Worm (Caenorhabditis elegans): ENCODE measurements around the gene snf-11.

Gene snf-11

ce11 chrV:11344112-11344511, 35.9 kb upstream of the snf-11 start:
- TF ChIP-seq ztf-28 (GFP tag; IDR thresholded peaks at IDR 0.05) (no peak), ceh-91 (GFP tag; IDR thresholded peaks at IDR 0.05) (no peak), F55B11.4 (tag; optimal IDR thresholded peaks at IDR 0.05; ENCODE audit: borderline replicate concordance, insufficient read depth) (no peak), nfya-1 (tag; optimal IDR thresholded peaks at IDR 0.05; ENCODE audit: borderline replicate concordance, insufficient read depth) (no peak), dpff-1 (tag; optimal IDR thresholded peaks at IDR 0.05) (no peak), mcd-1 (GFP tag; IDR thresholded peaks at IDR 0.05) (no peak), cebp-2 (GFP tag; IDR thresholded peaks at IDR 0.05) (no peak), C06A6.2 (GFP tag; conservative IDR thresholded peaks at IDR 0.05) (no peak), lsy-27 (tag; optimal IDR thresholded peaks at IDR 0.05; ENCODE audit: borderline replicate concordance, insufficient read depth) (no peak), B0336.3 (GFP tag; IDR thresholded peaks at IDR 0.05) (no peak), ccch-3 (GFP tag; optimal IDR thresholded peaks at IDR 0.05) (no peak), hlh-26 (GFP tag; conservative IDR thresholded peaks at IDR 0.05) (no peak), tbp1 (GFP tag; optimal IDR thresholded peaks at IDR 0.05) (no peak)

ce11 chrV:11341913-11342312, 33.7 kb upstream of the snf-11 start, which contains the start of gene T02E9.5:
T02E9.5 (plus strand) TSS chrV:11342233.
- no peak for TF ChIP-seq somi-1 (GFP tag; optimal IDR thresholded peaks at IDR 0.05)
- TF ChIP-seq athp-1 (tag; optimal IDR thresholded peaks at IDR 0.05) = no peak
- no peak for TF ChIP-seq ZK185.1 (tag; optimal IDR thresholded peaks at IDR 0.05; ENCODE audit: poor library complexity, severe bottlenecking)
- TF ChIP-seq hlh-12 (tag; optimal IDR thresholded peaks at IDR 0.05) = no peak
- TF ChIP-seq rec-8 (tag; optimal IDR thresholded peaks at IDR 0.05) = no peak
- TF ChIP-seq lir-1 (GFP tag; conservative IDR thresholded peaks at IDR 0.05) = no peak
- no peak for TF ChIP-seq F22D6.2 (tag; optimal IDR thresholded peaks at IDR 0.05)
- no peak for TF ChIP-seq ets-4 (GFP tag; optimal IDR thresholded peaks at IDR 0.05)

ce11 chrV:11341130-11341675, 33.0 kb upstream of the snf-11 start:
- peak; percentile 93 for TF ChIP-seq zfh-2 (GFP tag; conservative IDR thresholded peaks at IDR 0.05)
- 0 out of 2 replicates have a peak, but pooled peaks have one; percentile 8 for TF ChIP-seq dox-1 (GFP tag; IDR thresholded peaks at IDR 0.05)
- TF ChIP-seq egrh-3 (GFP tag; IDR thresholded peaks at IDR 0.05) = peak; percentile 45; the same call in 1 of the 2 replicates
- no peak for TF ChIP-seq ztf-28 (GFP tag; IDR thresholded peaks at IDR 0.05)
- no peak for TF ChIP-seq lin-54 (GFP tag; optimal IDR thresholded peaks at IDR 0.05)
- 0 out of 2 replicates have a peak, but pooled peaks have one; percentile 38 for TF ChIP-seq nfyb-1 (GFP tag; IDR thresholded peaks at IDR 0.05)
- TF ChIP-seq ekl-4 (GFP tag; IDR thresholded peaks at IDR 0.05) = 0 out of 2 replicates have a peak, but pooled peaks have one; percentile 21

- no peak for TF ChIP-seq tlf-1 (GFP tag; optimal IDR thresholded peaks at IDR 0.05)
- TF ChIP-seq lag-1 (GFP tag; IDR thresholded peaks at IDR 0.05) = no peak
- TF ChIP-seq hsf-1 (GFP tag; IDR thresholded peaks at IDR 0.05) = no peak
- no peak for TF ChIP-seq lin-35 (GFP tag; optimal IDR thresholded peaks at IDR 0.05)
- TF ChIP-seq madf-10 (tag; optimal IDR thresholded peaks at IDR 0.05) = no peak
- no peak for TF ChIP-seq hmg-1.2 (GFP tag; IDR thresholded peaks at IDR 0.05)
- TF ChIP-seq cebp-2 (GFP tag; IDR thresholded peaks at IDR 0.05) = no peak
- TF ChIP-seq nhr-120 (GFP tag; IDR thresholded peaks at IDR 0.05) = no peak
- no peak for TF ChIP-seq lsl-1 (GFP tag; optimal IDR thresholded peaks at IDR 0.05)
- TF ChIP-seq T26A5.8 (tag; optimal IDR thresholded peaks at IDR 0.05) = no peak
- TF ChIP-seq unc-130 (GFP tag; optimal IDR thresholded peaks at IDR 0.05) = no peak
- TF ChIP-seq ceh-91 (GFP tag; IDR thresholded peaks at IDR 0.05) = no peak
Measured at ce11 chrV:11336877-11337276, 28.6 kb upstream of the snf-11 start.
